Worm (Caenorhabditis elegans) whole organism, young adult: ENCODE measurements around the gene cpt-5.

ENCODE experiments used
- B0336.3 ChIP-seq: fragments of 200-800 bp; sonication (Bioruptor generic); IDR thresholded peaks from 2 replicates; pipeline ENCODE4 v1.3.6; 2022; ENCODE audit warnings: missing genetic modification characterization, missing compliant biosample characterization
- C17E4.6 ChIP-seq: fragments of 200-800 bp; sonication (Bioruptor generic); IDR thresholded peaks from 2 replicates; pipeline ENCODE4 v1.3.6; 2022; ENCODE audit warnings: missing genetic modification reagents, missing genetic modification characterization, missing compliant biosample characterization
- D2030.7 ChIP-seq: fragments of 200-800 bp; sonication (Bioruptor generic); IDR thresholded peaks from 2 replicates; pipeline ENCODE4 v1.3.6; 2022; ENCODE audit warnings: missing genetic modification reagents, missing genetic modification characterization, missing compliant biosample characterization
- F10E7.11 ChIP-seq: sonication (generic microtip); optimal IDR thresholded peaks from 2 replicates; lab custom pipeline; 2017; ENCODE audit warnings: mild to moderate bottlenecking, missing genetic modification characterization, moderate library complexity, missing compliant biosample characterization
- F22D6.2 ChIP-seq: sonication (generic microtip); optimal IDR thresholded peaks from 2 replicates; lab custom pipeline; 2016; ENCODE audit warnings: mild to moderate bottlenecking, missing genetic modification characterization, missing compliant biosample characterization
- F23B12.7 ChIP-seq: sonication (generic microtip); optimal IDR thresholded peaks from 2 replicates; lab custom pipeline; 2017; ENCODE audit warnings: missing genetic modification characterization, mild to moderate bottlenecking, missing compliant biosample characterization, antibody characterized with exemption, moderate library complexity; ENCODE audit not compliant: insufficient read depth
- F52B5.7 ChIP-seq: sonication (generic microtip); optimal IDR thresholded peaks from 2 replicates; lab custom pipeline; 2016; ENCODE audit warnings: mild to moderate bottlenecking, missing genetic modification characterization, missing compliant biosample characterization
- F57A8.1 ChIP-seq: fragments of 200-800 bp; sonication (Bioruptor generic); optimal IDR thresholded peaks from 2 replicates; lab custom pipeline; 2018; ENCODE audit warnings: mild to moderate bottlenecking, missing genetic modification characterization, moderate library complexity, missing compliant biosample characterization
- K11D2.4 ChIP-seq: fragments of 200-800 bp; sonication (Bioruptor generic); IDR thresholded peaks from 2 replicates; pipeline ENCODE4 v1.3.6; 2022; ENCODE audit warnings: missing genetic modification reagents, missing genetic modification characterization, missing compliant biosample characterization
- K12H6.12 ChIP-seq: fragments of 200-800 bp; sonication (Bioruptor generic); optimal IDR thresholded peaks from 2 replicates; lab custom pipeline; 2018; ENCODE audit warnings: mild to moderate bottlenecking, missing genetic modification characterization, missing compliant biosample characterization
- Y53G8AR.9 ChIP-seq: fragments of 200-800 bp; sonication (Bioruptor generic); conservative IDR thresholded peaks from 2 replicates; pipeline ENCODE4 v1.3.6; 2022; ENCODE audit warnings: missing genetic modification reagents, missing genetic modification characterization, missing compliant biosample characterization
- akir-1 ChIP-seq: fragments of 200-800 bp; sonication (Bioruptor generic); optimal IDR thresholded peaks from 2 replicates; lab custom pipeline; 2018; ENCODE audit warnings: mild to moderate bottlenecking, missing genetic modification characterization, moderate library complexity, missing compliant biosample characterization
- attf-3 ChIP-seq: fragments of 200-800 bp; sonication (Bioruptor generic); conservative IDR thresholded peaks from 2 replicates; pipeline ENCODE4 v1.3.6; 2022; ENCODE audit warnings: missing genetic modification reagents, missing genetic modification characterization, missing compliant biosample characterization
- attf-5 ChIP-seq: fragments of 200-800 bp; sonication (Bioruptor generic); optimal IDR thresholded peaks from 2 replicates; lab custom pipeline; 2018; ENCODE audit warnings: mild to moderate bottlenecking, missing genetic modification characterization, missing compliant biosample characterization
- chd-7 ChIP-seq: sonication (generic microtip); optimal IDR thresholded peaks from 2 replicates; lab custom pipeline; 2016; ENCODE audit warnings: mild to moderate bottlenecking, missing genetic modification characterization, moderate library complexity, missing compliant biosample characterization
- dpff-1 ChIP-seq: sonication (generic microtip); optimal IDR thresholded peaks from 2 replicates; lab custom pipeline; 2017; ENCODE audit warnings: mild to moderate bottlenecking, missing genetic modification characterization, missing compliant biosample characterization
- egl-18 ChIP-seq: fragments of 200-800 bp; sonication (Bioruptor generic); IDR thresholded peaks from 2 replicates; pipeline ENCODE4 v1.3.6; 2022; ENCODE audit warnings: missing genetic modification reagents, missing genetic modification characterization, missing compliant biosample characterization
- egl-44 ChIP-seq: fragments of 200-800 bp; sonication (Bioruptor generic); IDR thresholded peaks from 2 replicates; pipeline ENCODE4 v1.3.6; 2022; ENCODE audit warnings: missing genetic modification reagents, missing genetic modification characterization, missing compliant biosample characterization
- gei-17 ChIP-seq: fragments of 200-800 bp; sonication (Bioruptor generic); optimal IDR thresholded peaks from 2 replicates; lab custom pipeline; 2018; ENCODE audit warnings: mild to moderate bottlenecking, missing genetic modification characterization, missing compliant biosample characterization
- hlh-12 ChIP-seq: sonication (generic microtip); optimal IDR thresholded peaks from 2 replicates; lab custom pipeline; 2016; ENCODE audit warnings: missing genetic modification characterization, missing compliant biosample characterization
- hmg-1.2 ChIP-seq: fragments of 200-800 bp; sonication (Bioruptor generic); IDR thresholded peaks from 2 replicates; pipeline ENCODE4 v1.3.6; 2022; ENCODE audit warnings: missing genetic modification reagents, missing genetic modification characterization, missing compliant biosample characterization
- lag-1 ChIP-seq: fragments of 200-800 bp; sonication (Bioruptor generic); IDR thresholded peaks from 2 replicates; pipeline ENCODE4 v1.3.6; 2022; ENCODE audit warnings: missing genetic modification reagents, missing genetic modification characterization, missing compliant biosample characterization
- let-607 ChIP-seq, 2 experiments: fragments of 200-800 bp in 1 of 2; sonication (Bioruptor generic) in 1 of 2; sonication (generic microtip) in 1 of 2; optimal IDR thresholded peaks; 2 replicates each; lab custom pipeline; 2016 to 2018; ENCODE audit warnings: mild to moderate bottlenecking in 2 of 2, missing compliant biosample characterization in 2 of 2, missing genetic modification characterization in 2 of 2, moderate library complexity in 2 of 2, missing genotype in 1 of 2
- madf-10 ChIP-seq: sonication (generic microtip); optimal IDR thresholded peaks from 2 replicates; lab custom pipeline; 2016; ENCODE audit warnings: mild to moderate bottlenecking, missing genetic modification characterization, missing compliant biosample characterization
- mcd-1 ChIP-seq: fragments of 200-800 bp; sonication (Bioruptor generic); IDR thresholded peaks from 2 replicates; pipeline ENCODE4 v1.3.6; 2022; ENCODE audit warnings: missing genetic modification reagents, missing genetic modification characterization, missing compliant biosample characterization
- mel-28 ChIP-seq: sonication (generic microtip); optimal IDR thresholded peaks from 2 replicates; lab custom pipeline; 2016; ENCODE audit warnings: borderline replicate concordance, mild to moderate bottlenecking, missing genetic modification characterization, missing compliant biosample characterization
- mes-4 ChIP-seq: sonication (generic microtip); optimal IDR thresholded peaks from 2 replicates; lab custom pipeline; 2016; ENCODE audit warnings: missing genotype, missing genetic modification characterization, missing compliant biosample characterization
- nfya-2 ChIP-seq: fragments of 200-800 bp; sonication (Bioruptor generic); IDR thresholded peaks from 2 replicates; pipeline ENCODE4 v1.3.6; 2022; ENCODE audit warnings: missing genetic modification reagents, missing genetic modification characterization, missing compliant biosample characterization
- nhr-120 ChIP-seq: fragments of 200-800 bp; sonication (Bioruptor generic); IDR thresholded peaks from 2 replicates; pipeline ENCODE4 v1.3.6; 2022; ENCODE audit warnings: missing genetic modification characterization, missing compliant biosample characterization
- nhr-179 ChIP-seq: sonication (generic microtip); optimal IDR thresholded peaks from 2 replicates; lab custom pipeline; 2016; ENCODE audit warnings: mild to moderate bottlenecking, missing genetic modification characterization, missing compliant biosample characterization
- nhr-90 ChIP-seq: sonication (generic microtip); optimal IDR thresholded peaks from 2 replicates; lab custom pipeline; 2016; ENCODE audit warnings: missing genotype, mild to moderate bottlenecking, missing genetic modification characterization, missing compliant biosample characterization
- snpc-1.3 ChIP-seq: sonication (generic microtip); optimal IDR thresholded peaks from 2 replicates; lab custom pipeline; 2017; ENCODE audit warnings: missing genetic modification characterization, mild to moderate bottlenecking, missing compliant biosample characterization, antibody characterized with exemption, moderate library complexity, missing genotype, missing genetic modification reagents; ENCODE audit not compliant: insufficient read depth
- somi-1 ChIP-seq: fragments of 200-800 bp; sonication (Bioruptor generic); optimal IDR thresholded peaks from 2 replicates; lab custom pipeline; 2018; ENCODE audit warnings: mild to moderate bottlenecking, missing genetic modification characterization, missing compliant biosample characterization
- tbx-9 ChIP-seq: sonication (generic microtip); optimal IDR thresholded peaks from 2 replicates; lab custom pipeline; 2016; ENCODE audit warnings: borderline replicate concordance, missing genetic modification characterization, inconsistent platforms, missing compliant biosample characterization
- unc-130 ChIP-seq: sonication (generic microtip); optimal IDR thresholded peaks from 2 replicates; lab custom pipeline; 2016; ENCODE audit warnings: missing genetic modification reagents, missing genetic modification characterization, missing compliant biosample characterization
- xnd-1 ChIP-seq: sonication (generic microtip); optimal IDR thresholded peaks from 2 replicates; lab custom pipeline; 2016; ENCODE audit warnings: missing genotype, missing genetic modification reagents, missing genetic modification characterization, missing compliant biosample characterization
- zfh-2 ChIP-seq: fragments of 200-800 bp; sonication (Bioruptor generic); conservative IDR thresholded peaks from 2 replicates; pipeline ENCODE4 v1.3.6; 2022; ENCODE audit warnings: missing genetic modification reagents, missing genetic modification characterization, missing compliant biosample characterization
- ztf-18 ChIP-seq: sonication (generic microtip); optimal IDR thresholded peaks from 2 replicates; lab custom pipeline; 2016; ENCODE audit warnings: missing genotype, mild to moderate bottlenecking, missing genetic modification characterization, missing compliant biosample characterization

cpt-5 gene

ce11 chrV:13839433-13839832 is 33.6 kb upstream of the cpt-5 start, which contains the start of gene F55B12.10:
F55B12.10 (plus strand) TSS chrV:13839733.
- TF ChIP-seq F10E7.11 (tag; lab: Kevin White, UChicago) = no peak
- TF ChIP-seq mes-4 (tag; lab: Kevin White, UChicago) = no peak
- TF ChIP-seq K12H6.12 = peak; percentile 7
- TF ChIP-seq egl-44 (GFP tag; lab: Robert Waterston, UW) = no peak

ce11 chrV:13840909-13841308 is 32.1 kb upstream of the cpt-5 start, which contains the start of gene srx-17:
srx-17 (plus strand) TSS chrV:13841209.
- TF ChIP-seq nhr-120 (GFP tag; lab: Robert Waterston, UW) = no peak
- no peak for TF ChIP-seq attf-5 (GFP tag; lab: Kevin White, UChicago)
- no peak for TF ChIP-seq madf-10 (tag; lab: Kevin White, UChicago)
- no peak for TF ChIP-seq tbx-9
- no peak for TF ChIP-seq akir-1 (GFP tag; lab: Kevin White, UChicago)
- TF ChIP-seq hlh-12 (tag; lab: Kevin White, UChicago) = no peak
- TF ChIP-seq F23B12.7 (tag; lab: Kevin White, UChicago) = no peak
- no peak for TF ChIP-seq D2030.7 (GFP tag; lab: Robert Waterston, UW)
- no peak for TF ChIP-seq nhr-90
- no peak for TF ChIP-seq hmg-1.2 (GFP tag; lab: Robert Waterston, UW)
- no peak for TF ChIP-seq zfh-2 (GFP tag; lab: Robert Waterston, UW)
- no peak for TF ChIP-seq F57A8.1 (GFP tag; lab: Kevin White, UChicago)

- TF ChIP-seq chd-7 (tag; lab: Kevin White, UChicago) = no peak
- TF ChIP-seq, all 124 proteins: peak for 0
Measured at ce11 chrV:13843147-13843546, 29.8 kb upstream of the cpt-5 start, which contains the start of gene srx-130. srx-130 (plus strand) TSS chrV:13843447.

ce11 chrV:13845136-13845535 is 27.9 kb upstream of the cpt-5 start, which contains the start of gene srx-131:
srx-131 (plus strand) TSS chrV:13845436.
- TF ChIP-seq dpff-1 (tag; lab: Kevin White, UChicago) (no peak), chd-7 (tag; lab: Kevin White, UChicago) (no peak), K11D2.4 (GFP tag; lab: Robert Waterston, UW) (no peak), ztf-18 (tag; lab: Kevin White, UChicago) (no peak), unc-130 (GFP tag; lab: Kevin White, UChicago) (no peak)

- TF ChIP-seq mel-28 (no peak), attf-5 (GFP tag; lab: Kevin White, UChicago) (no peak), somi-1 (GFP tag; lab: Kevin White, UChicago) (no peak), F22D6.2 (tag; lab: Kevin White, UChicago) (no peak), attf-3 (GFP tag; lab: Robert Waterston, UW) (no peak), nfya-2 (GFP tag; lab: Robert Waterston, UW) (no peak), xnd-1 (tag; lab: Kevin White, UChicago) (no peak)
Measured at ce11 chrV:13848379-13848778, 24.6 kb upstream of the cpt-5 start, which contains the start of gene srx-133. srx-133 (plus strand) TSS chrV:13848679.

ce11 chrV:13850170-13850569 is 22.8 kb upstream of the cpt-5 start, which contains the start of gene hpx-2:
hpx-2 (plus strand) TSS chrV:13850470.
- TF ChIP-seq B0336.3 (GFP tag; lab: Robert Waterston, UW) = no peak
- no peak for TF ChIP-seq lag-1 (GFP tag; lab: Robert Waterston, UW)
- TF ChIP-seq C17E4.6 (GFP tag; lab: Robert Waterston, UW) = no peak
- no peak for TF ChIP-seq mcd-1
- TF ChIP-seq snpc-1.3 = no peak
- TF ChIP-seq let-607 (tag; optimal IDR thresholded peaks at IDR 0.05; lab: Kevin White, UChicago) = no peak
- TF ChIP-seq egl-18 = no peak
- no peak for TF ChIP-seq F52B5.7 (tag; lab: Kevin White, UChicago)
- no peak for TF ChIP-seq mes-4 (tag; lab: Kevin White, UChicago)
- TF ChIP-seq nhr-179 = no peak
- no peak for TF ChIP-seq Y53G8AR.9
- TF ChIP-seq gei-17 (GFP tag; lab: Kevin White, UChicago) = no peak
